Fruit fly (Drosophila melanogaster) whole organism, prepupa: ENCODE measurements around the gene CG1582.

Experiments used
- CG10669 ChIP-seq: fragments of 200-800 bp; sonication (Bioruptor generic); optimal IDR thresholded peaks from 3 replicates; lab custom pipeline; 2018; ENCODE audit warnings: missing biosample characterization, mild to moderate bottlenecking, missing genetic modification characterization, moderate library complexity
- CG11294 ChIP-seq: fragments of 200-800 bp; sonication (Bioruptor generic); IDR thresholded peaks from 2 replicates; pipeline ENCODE4 v1.3.6; 2022; ENCODE audit warnings: missing biosample characterization, missing genetic modification characterization
- CG4318 ChIP-seq: fragments of 200-800 bp; sonication (Bioruptor generic); optimal IDR thresholded peaks from 3 replicates; lab custom pipeline; 2017; ENCODE audit warnings: missing biosample characterization, mild to moderate bottlenecking, missing genetic modification characterization
- CG6276 ChIP-seq: fragments of 200-800 bp; sonication (Bioruptor generic); optimal IDR thresholded peaks from 2 replicates; lab custom pipeline; 2017; ENCODE audit warnings: missing biosample characterization, mild to moderate bottlenecking, missing genetic modification characterization
- CG6792 ChIP-seq: fragments of 200-800 bp; sonication (Bioruptor generic); optimal IDR thresholded peaks from 3 replicates; lab custom pipeline; 2016; ENCODE audit warnings: missing biosample characterization, missing genetic modification characterization
- CG8119 ChIP-seq: fragments of 200-800 bp; sonication (Bioruptor generic); IDR thresholded peaks from 3 replicates; pipeline ENCODE4 v1.3.6; 2022; ENCODE audit warnings: missing biosample characterization, missing genetic modification characterization
- Gug ChIP-seq: fragments of 200-800 bp; sonication (Bioruptor generic); IDR thresholded peaks from 2 replicates; pipeline ENCODE4 v1.3.6; 2022; ENCODE audit warnings: missing biosample characterization, missing genetic modification characterization
- Hr38 ChIP-seq: sonication (Bioruptor generic); optimal IDR thresholded peaks from 2 replicates; lab custom pipeline; 2016; ENCODE audit warnings: missing biosample characterization, missing genetic modification characterization
- lz ChIP-seq: fragments of 200-800 bp; sonication (Bioruptor generic); optimal IDR thresholded peaks from 3 replicates; lab custom pipeline; 2016; ENCODE audit warnings: missing biosample characterization, missing genetic modification characterization
- salr ChIP-seq, 2 experiments: fragments of 200-800 bp; sonication (Bioruptor generic); optimal IDR thresholded peaks; 3 replicates each; lab custom pipeline; 2016 to 2018; ENCODE audit warnings: missing biosample characterization in 2 of 2, missing genetic modification characterization in 2 of 2, mild to moderate bottlenecking in 1 of 2
- vri ChIP-seq: fragments of 200-800 bp; sonication (Bioruptor generic); optimal IDR thresholded peaks from 3 replicates; lab custom pipeline; 2016; ENCODE audit warnings: missing biosample characterization, mild to moderate bottlenecking, missing genetic modification characterization

dm6 chrX:10848565-10848964 lies 50.5 kb downstream of the CG1582 start, which contains the start of gene CG2202:
- TF ChIP-seq CG11294 (no peak), CG4318 (GFP tag; lab: Kevin White, UChicago) (no peak), lz (no peak), CG8119 (GFP tag; lab: Robert Waterston, UW) (no peak), CG6276 (GFP tag; lab: Kevin White, UChicago) (no peak), CG6792 (GFP tag; lab: Kevin White, UChicago) (no peak), salr (GFP tag; optimal IDR thresholded peaks at IDR 0.05; lab: Kevin White, UChicago) (no peak), CG10669 (GFP tag; lab: Kevin White, UChicago) (no peak), Hr38 (GFP tag; lab: Kevin White, UChicago) (no peak), vri (GFP tag; lab: Kevin White, UChicago) (no peak), Gug (GFP tag; lab: Robert Waterston, UW) (no peak)
